Worm (Caenorhabditis elegans) whole organism, L1 larva: Measurements from ENCODE around the gene T16H12.2.

Experiments used
- C34B4.2 ChIP-seq: sonication (generic microtip); optimal IDR thresholded peaks from 2 replicates; lab custom pipeline; 2017; ENCODE audit warnings: mild to moderate bottlenecking, missing genetic modification characterization, missing compliant biosample characterization
- F16B12.6 ChIP-seq: fragments of 150-350 bp; optimal IDR thresholded peaks from 2 replicates; lab custom pipeline; 2014; ENCODE audit warnings: missing biosample characterization, missing genetic modification characterization
- aha-1 ChIP-seq: fragments of 150-350 bp; optimal IDR thresholded peaks from 2 replicates; lab custom pipeline; 2014; ENCODE audit warnings: missing biosample characterization, missing genetic modification characterization
- ceh-63 ChIP-seq: fragments of 200-800 bp; sonication (Bioruptor generic); optimal IDR thresholded peaks from 2 replicates; lab custom pipeline; 2018; ENCODE audit warnings: mild to moderate bottlenecking, missing genetic modification characterization, missing compliant biosample characterization
- ceh-8 ChIP-seq: fragments of 200-800 bp; sonication (Bioruptor generic); optimal IDR thresholded peaks from 2 replicates; lab custom pipeline; 2018; ENCODE audit warnings: mild to moderate bottlenecking, missing genetic modification characterization, moderate library complexity, missing compliant biosample characterization
- ceh-82 ChIP-seq, 3 experiments: fragments of 150-350 bp in 1 of 3; sonication (generic microtip) in 2 of 3; optimal IDR thresholded peaks; 2 replicates each; lab custom pipeline; 2014 to 2017; ENCODE audit warnings: missing biosample characterization in 3 of 3, missing genetic modification characterization in 3 of 3
- ceh-90 ChIP-seq: sonication (generic microtip); optimal IDR thresholded peaks from 2 replicates; lab custom pipeline; 2016; ENCODE audit warnings: missing genetic modification characterization, missing compliant biosample characterization
- ces-1 ChIP-seq: fragments of 150-350 bp; optimal IDR thresholded peaks from 2 replicates; lab custom pipeline; 2014; ENCODE audit warnings: missing biosample characterization, missing genetic modification reagents, missing genetic modification characterization
- efl-1 ChIP-seq, 4 experiments: fragments of 150-350 bp; optimal IDR thresholded peaks in 3 of 4; peaks in 1 of 4; 1 replicate in 1 of 4; 2 replicates in 3 of 4; lab custom pipeline; 2014; ENCODE audit warnings: missing biosample characterization in 2 of 4, missing genetic modification characterization in 2 of 4, missing genetic modification reagents in 2 of 4
- egl-13 ChIP-seq: sonication (generic microtip); optimal IDR thresholded peaks from 2 replicates; lab custom pipeline; 2016; ENCODE audit warnings: missing genotype, missing genetic modification reagents, missing genetic modification characterization, missing compliant biosample characterization
- fkh-4 ChIP-seq: sonication (generic microtip); optimal IDR thresholded peaks from 2 replicates; lab custom pipeline; 2016; ENCODE audit warnings: missing compliant biosample characterization, missing genetic modification characterization, borderline replicate concordance
- fos-1 ChIP-seq: fragments of 150-350 bp; optimal IDR thresholded peaks from 2 replicates; lab custom pipeline; 2014; ENCODE audit warnings: missing biosample characterization, missing genetic modification characterization
- grh-1 ChIP-seq: fragments of 200-800 bp; sonication (Bioruptor generic); IDR thresholded peaks from 2 replicates; pipeline ENCODE4 v1.3.6; 2022; ENCODE audit warnings: missing genetic modification reagents, missing genetic modification characterization, missing compliant biosample characterization
- hlh-17 ChIP-seq: fragments of 200-800 bp; sonication (Bioruptor generic); optimal IDR thresholded peaks from 2 replicates; lab custom pipeline; 2018; ENCODE audit warnings: missing genetic modification characterization, mild to moderate bottlenecking, missing compliant biosample characterization, moderate library complexity, borderline replicate concordance
- hlh-4 ChIP-seq: sonication (generic microtip); optimal IDR thresholded peaks from 2 replicates; lab custom pipeline; 2016; ENCODE audit warnings: mild to moderate bottlenecking, missing genetic modification characterization, missing compliant biosample characterization
- hpl-2 ChIP-seq: fragments of 150-350 bp; optimal IDR thresholded peaks from 2 replicates; lab custom pipeline; 2014; ENCODE audit warnings: missing biosample characterization, missing genetic modification reagents, missing genetic modification characterization
- lin-14 ChIP-seq: fragments of 200-800 bp; sonication (Bioruptor generic); optimal IDR thresholded peaks from 2 replicates; lab custom pipeline; 2018; ENCODE audit warnings: mild to moderate bottlenecking, missing genetic modification characterization, moderate library complexity, missing compliant biosample characterization
- lin-15B ChIP-seq: fragments of 150-350 bp; sonication (generic microtip); optimal IDR thresholded peaks from 3 replicates; lab custom pipeline; 2014; ENCODE audit warnings: missing biosample characterization, missing genetic modification characterization
- lir-3 ChIP-seq: sonication (generic microtip); optimal IDR thresholded peaks from 2 replicates; lab custom pipeline; 2016; ENCODE audit warnings: mild to moderate bottlenecking, missing genetic modification characterization, moderate library complexity, missing compliant biosample characterization; ENCODE audit not compliant: poor library complexity
- mef-2 ChIP-seq: fragments of 150-350 bp; optimal IDR thresholded peaks from 2 replicates; lab custom pipeline; 2014; ENCODE audit warnings: missing biosample characterization, missing genetic modification characterization
- nhr-11 ChIP-seq: fragments of 150-350 bp; optimal IDR thresholded peaks from 2 replicates; lab custom pipeline; 2014; ENCODE audit warnings: missing biosample characterization, missing genetic modification characterization
- nhr-20 ChIP-seq: sonication (generic microtip); optimal IDR thresholded peaks from 2 replicates; lab custom pipeline; 2016; ENCODE audit warnings: mild to moderate bottlenecking, missing genetic modification characterization, missing compliant biosample characterization
- nhr-28 ChIP-seq: fragments of 150-350 bp; optimal IDR thresholded peaks from 2 replicates; lab custom pipeline; 2014; ENCODE audit warnings: missing biosample characterization, missing genetic modification characterization
- nhr-47 ChIP-seq: sonication (generic microtip); optimal IDR thresholded peaks from 2 replicates; lab custom pipeline; 2016; ENCODE audit warnings: mild to moderate bottlenecking, missing genetic modification characterization, moderate library complexity, missing compliant biosample characterization
- nhr-71 ChIP-seq: sonication (generic microtip); optimal IDR thresholded peaks from 2 replicates; lab custom pipeline; 2016; ENCODE audit warnings: mild to moderate bottlenecking, missing genetic modification characterization, moderate library complexity, missing compliant biosample characterization
- nhr-77 ChIP-seq: fragments of 150-350 bp; optimal IDR thresholded peaks from 2 replicates; lab custom pipeline; 2014; ENCODE audit warnings: missing biosample characterization, missing genetic modification characterization
- nhr-85 ChIP-seq: sonication (generic microtip); peaks from one replicate; lab custom pipeline; 2016; ENCODE audit warnings: missing genetic modification characterization, inconsistent platforms, missing compliant biosample characterization
- pag-3 ChIP-seq: sonication (generic microtip); optimal IDR thresholded peaks from 2 replicates; lab custom pipeline; 2017; ENCODE audit warnings: missing genetic modification characterization, mild to moderate bottlenecking, missing compliant biosample characterization, antibody characterized with exemption, borderline replicate concordance; ENCODE audit not compliant: insufficient read depth
- pqm-1 ChIP-seq: sonication (generic microtip); optimal IDR thresholded peaks from 3 replicates; lab custom pipeline; 2017; ENCODE audit warnings: missing biosample characterization, missing genetic modification characterization
- rnt-1 ChIP-seq: sonication (generic microtip); optimal IDR thresholded peaks from 2 replicates; lab custom pipeline; 2016; ENCODE audit warnings: mild to moderate bottlenecking, missing genetic modification characterization, moderate library complexity, missing compliant biosample characterization
- sup-37 ChIP-seq: fragments of 200-800 bp; sonication (Bioruptor generic); optimal IDR thresholded peaks from 2 replicates; lab custom pipeline; 2018; ENCODE audit warnings: mild to moderate bottlenecking, missing genetic modification characterization, missing compliant biosample characterization
- swsn-7 ChIP-seq: sonication (generic microtip); optimal IDR thresholded peaks from 2 replicates; lab custom pipeline; 2016; ENCODE audit warnings: missing genetic modification characterization, missing compliant biosample characterization
- tlp-1 ChIP-seq: fragments of 150-350 bp; optimal IDR thresholded peaks from 2 replicates; lab custom pipeline; 2014; ENCODE audit warnings: missing biosample characterization, missing genetic modification characterization
- unc-30 ChIP-seq: sonication (generic microtip); optimal IDR thresholded peaks from 2 replicates; lab custom pipeline; 2017; ENCODE audit warnings: missing biosample characterization, missing genetic modification characterization
- unc-62 ChIP-seq: fragments of 150-350 bp; optimal IDR thresholded peaks from 2 replicates; lab custom pipeline; 2014; ENCODE audit warnings: missing biosample characterization, missing genetic modification reagents, missing genetic modification characterization
- unc-86 ChIP-seq: sonication (generic microtip); optimal IDR thresholded peaks from 2 replicates; lab custom pipeline; 2016; ENCODE audit warnings: missing genetic modification characterization, missing compliant biosample characterization
- unc-98 ChIP-seq: fragments of 200-800 bp; sonication (Bioruptor generic); IDR thresholded peaks from 2 replicates; pipeline ENCODE4 v1.3.6; 2022; ENCODE audit warnings: missing genetic modification characterization, missing compliant biosample characterization
- xbp-1 ChIP-seq: sonication (generic microtip); optimal IDR thresholded peaks from 2 replicates; lab custom pipeline; 2016; ENCODE audit warnings: missing genetic modification characterization, missing compliant biosample characterization
- zag-1 ChIP-seq: fragments of 150-350 bp; optimal IDR thresholded peaks from 2 replicates; lab custom pipeline; 2014; ENCODE audit warnings: missing biosample characterization, missing genetic modification characterization
- ztf-11 ChIP-seq, 2 experiments: sonication (generic microtip); optimal IDR thresholded peaks; 2 replicates each; lab custom pipeline; 2016 to 2017; ENCODE audit warnings: missing genetic modification characterization in 2 of 2, missing biosample characterization in 1 of 2, missing compliant biosample characterization in 1 of 2
- ztf-4 ChIP-seq: fragments of 150-350 bp; optimal IDR thresholded peaks from 2 replicates; lab custom pipeline; 2014; ENCODE audit warnings: missing biosample characterization, missing genetic modification characterization

T16H12.2 gene

ce11 chrIII:10096525-10096972, 10.5 kb downstream of the T16H12.2 start (continued):
- TF ChIP-seq sup-37 (GFP tag; lab: Kevin White, UChicago), result no peak
- peak; percentile 87 to 89 for TF ChIP-seq efl-1 (optimal IDR thresholded peaks at IDR 0.05; lab: Kevin White, UChicago)
- TF ChIP-seq efl-1 (GFP tag; optimal IDR thresholded peaks at IDR 0.05 in 1 of 2; lab: Kevin White, UChicago), result peak; percentile 64 to 98
- TF ChIP-seq nhr-85 (tag; lab: Kevin White, UChicago), result peak; percentile 93
- no peak for TF ChIP-seq unc-62 (GFP tag; lab: Kevin White, UChicago)
- no peak for TF ChIP-seq pag-3 (tag; lab: Kevin White, UChicago)
- TF ChIP-seq ceh-8, result peak; percentile 86
- peak; percentile 80 to 88 (median 82) for TF ChIP-seq ceh-82 (tag; optimal IDR thresholded peaks at IDR 0.05; lab: Kevin White, UChicago)
- TF ChIP-seq fkh-4, result peak; percentile 52
- no peak for TF ChIP-seq C34B4.2
- peak; percentile 80 for TF ChIP-seq lir-3
- TF ChIP-seq hpl-2 (GFP tag; lab: Kevin White, UChicago), result no peak
- peak; percentile 76 for TF ChIP-seq egl-13 (tag; lab: Kevin White, UChicago)
- no peak for TF ChIP-seq tlp-1 (tag; lab: Kevin White, UChicago)
- TF ChIP-seq ceh-63 (GFP tag; lab: Kevin White, UChicago), result no peak
- TF ChIP-seq grh-1 (GFP tag; lab: Robert Waterston, UW), result peak; percentile 60
- peak; percentile 94 for TF ChIP-seq nhr-47 (tag; lab: Kevin White, UChicago)
- peak; percentile 99 for TF ChIP-seq lin-14 (GFP tag; lab: Kevin White, UChicago)
- TF ChIP-seq unc-98 (GFP tag; lab: Robert Waterston, UW), result no peak; the same call in 1 of the 2 replicates
- TF ChIP-seq fos-1 (tag; lab: Kevin White, UChicago), result peak; percentile 85
- TF ChIP-seq aha-1 (tag; lab: Kevin White, UChicago), result no peak
- TF ChIP-seq hlh-17 (GFP tag; lab: Kevin White, UChicago), result no peak
- no peak for TF ChIP-seq nhr-28 (tag; lab: Kevin White, UChicago)
- TF ChIP-seq nhr-77 (tag; lab: Kevin White, UChicago), result peak; percentile 90
- TF ChIP-seq unc-30 (tag; lab: Kevin White, UChicago), result no peak
- TF ChIP-seq rnt-1, result peak; percentile 91
- TF ChIP-seq ceh-90 (tag; lab: Kevin White, UChicago), result no peak
- TF ChIP-seq pqm-1 (tag; lab: Kevin White, UChicago), result no peak
- TF ChIP-seq hlh-4, result no peak
- peak; percentile 28 for TF ChIP-seq zag-1 (tag; lab: Kevin White, UChicago)
- peak in 1 of 2 experiments; percentile 54 for TF ChIP-seq ztf-11 (tag; optimal IDR thresholded peaks at IDR 0.05; lab: Kevin White, UChicago)
- TF ChIP-seq swsn-7 (tag; lab: Kevin White, UChicago), result peak; percentile 93
- peak; percentile 65 for TF ChIP-seq F16B12.6 (tag; lab: Kevin White, UChicago)
- TF ChIP-seq nhr-11 (tag; lab: Kevin White, UChicago), result peak; percentile 87
- TF ChIP-seq ztf-4, result peak; percentile 54
- TF ChIP-seq ces-1 (GFP tag; lab: Kevin White, UChicago), result no peak
- TF ChIP-seq mef-2 (tag; lab: Kevin White, UChicago), result peak; percentile 79
- TF ChIP-seq unc-86 (tag; lab: Kevin White, UChicago), result peak; percentile 94

DNA sequence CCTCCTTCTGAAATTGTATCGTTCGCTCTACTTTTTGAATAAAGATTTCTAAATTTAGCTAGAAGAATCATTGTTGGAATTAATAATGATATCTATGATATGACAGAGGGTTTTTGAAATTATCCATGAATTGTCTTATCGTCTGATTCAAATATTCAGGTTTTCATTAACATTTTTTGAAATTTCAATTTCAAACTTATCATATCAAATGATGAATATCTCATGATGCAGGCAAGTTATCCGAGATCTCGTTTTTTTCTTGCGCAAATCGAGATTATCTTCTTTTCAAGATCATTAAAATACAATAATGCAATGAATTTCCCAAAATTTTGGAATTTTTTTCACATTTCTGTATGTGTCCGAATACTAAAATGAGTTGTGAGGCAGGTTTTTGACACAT, 11.9 kb downstream of the T16H12.2 start, which contains the start of gene spop-1:
Gene spop-1 (minus strand): TSS at position 101 of the 400 bp plus-strand sequence.
- TF ChIP-seq unc-98 (GFP tag; lab: Robert Waterston, UW) (no peak), lin-15B (tag; lab: Kevin White, UChicago) (no peak), xbp-1 (tag; lab: Kevin White, UChicago) (no peak), nhr-71 (tag; lab: Kevin White, UChicago) (no peak), nhr-11 (tag; lab: Kevin White, UChicago) (no peak), nhr-20 (no peak), nhr-47 (tag; lab: Kevin White, UChicago) (no peak), egl-13 (tag; lab: Kevin White, UChicago) (no peak)
